Fruit fly (Drosophila melanogaster) whole organism, embryonic: ENCODE results near the gene kay.

Experiments
- B-H2 ChIP-seq: fragments of 200-800 bp; sonication (Bioruptor generic); optimal IDR thresholded peaks from 2 replicates; lab custom pipeline; 2018; ENCODE audit warnings: missing biosample characterization, mild to moderate bottlenecking, missing genetic modification characterization
- CG11695 ChIP-seq: fragments of 200-800 bp; sonication (Bioruptor generic); IDR thresholded peaks from 3 replicates; pipeline ENCODE4 v1.3.6; 2022; ENCODE audit warnings: missing biosample characterization, missing genetic modification characterization
- CG11696 ChIP-seq: fragments of 200-800 bp; sonication (Bioruptor generic); IDR thresholded peaks from 2 replicates; pipeline ENCODE4 v1.3.6; 2022; ENCODE audit warnings: missing biosample characterization, missing genetic modification characterization
- CG15696 ChIP-seq: fragments of 200-800 bp; sonication (Bioruptor generic); optimal IDR thresholded peaks from 2 replicates; lab custom pipeline; 2019; ENCODE audit warnings: missing biosample characterization, mild to moderate bottlenecking, missing genetic modification characterization, moderate library complexity
- CG18599 ChIP-seq: fragments of 200-800 bp; sonication (Bioruptor generic); optimal IDR thresholded peaks from 3 replicates; lab custom pipeline; 2017; ENCODE audit warnings: missing biosample characterization, missing genetic modification characterization, mild to moderate bottlenecking, moderate library complexity, missing genetic modification reagents
- CG2120 ChIP-seq: fragments of 200-800 bp; sonication (Bioruptor generic); optimal IDR thresholded peaks from 3 replicates; lab custom pipeline; 2016; ENCODE audit warnings: missing biosample characterization, missing genetic modification characterization
- CG2678 ChIP-seq: fragments of 200-800 bp; sonication (Bioruptor generic); optimal IDR thresholded peaks from 3 replicates; lab custom pipeline; 2019; ENCODE audit warnings: missing biosample characterization, mild to moderate bottlenecking, missing genetic modification characterization, moderate library complexity
- CG3281 ChIP-seq: fragments of 200-800 bp; sonication (Bioruptor generic); optimal IDR thresholded peaks from 3 replicates; lab custom pipeline; 2017; ENCODE audit warnings: missing biosample characterization, mild to moderate bottlenecking, missing genetic modification characterization
- CG34224 ChIP-seq: fragments of 200-800 bp; sonication (Bioruptor generic); IDR thresholded peaks from 3 replicates; pipeline ENCODE4 v1.3.6; 2022; ENCODE audit warnings: missing biosample characterization, missing genetic modification characterization; ENCODE audit not compliant: partially characterized antibody
- CG6175 ChIP-seq: fragments of 200-800 bp; sonication (Bioruptor generic); IDR thresholded peaks from 3 replicates; pipeline ENCODE4 v1.3.6; 2022; ENCODE audit warnings: missing biosample characterization, missing genetic modification characterization
- CG6854 ChIP-seq: fragments of 200-800 bp; sonication (Bioruptor generic); optimal IDR thresholded peaks from 3 replicates; lab custom pipeline; 2017; ENCODE audit warnings: missing biosample characterization, mild to moderate bottlenecking, missing genetic modification characterization
- CG8290 ChIP-seq, 3 experiments: fragments of 200-800 bp; sonication (Bioruptor generic); optimal IDR thresholded peaks; 2 replicates each; lab custom pipeline; 2016 to 2019; ENCODE audit warnings: missing biosample characterization in 3 of 3, missing genetic modification characterization in 3 of 3, mild to moderate bottlenecking in 2 of 3, moderate library complexity in 1 of 3
- D19B ChIP-seq: fragments of 200-800 bp; sonication (Bioruptor generic); optimal IDR thresholded peaks from 2 replicates; lab custom pipeline; 2017; ENCODE audit warnings: missing biosample characterization, mild to moderate bottlenecking, missing genetic modification characterization
- HLH4C ChIP-seq: fragments of 200-800 bp; sonication (Bioruptor generic); IDR thresholded peaks from 3 replicates; pipeline ENCODE4 v1.3.6; 2022; ENCODE audit warnings: missing biosample characterization, missing genetic modification characterization; ENCODE audit not compliant: partially characterized antibody
- Hand ChIP-seq: fragments of 200-800 bp; sonication (Bioruptor generic); optimal IDR thresholded peaks from 2 replicates; lab custom pipeline; 2017; ENCODE audit warnings: mild to moderate bottlenecking, missing biosample characterization, missing genetic modification reagents, missing genetic modification characterization
- Hey ChIP-seq: fragments of 200-800 bp; sonication (Bioruptor generic); optimal IDR thresholded peaks from 3 replicates; lab custom pipeline; 2018; ENCODE audit warnings: missing biosample characterization, mild to moderate bottlenecking, missing genetic modification characterization
- Med ChIP-seq: fragments of 200-800 bp; sonication (Bioruptor generic); peaks from one replicate; lab custom pipeline; 2016; ENCODE audit warnings: missing biosample characterization, missing genetic modification characterization, mild to moderate bottlenecking, inconsistent platforms, moderate library complexity
- Pdp1 ChIP-seq, 2 experiments: fragments of 200-800 bp; sonication (Bioruptor generic); optimal IDR thresholded peaks; 3 replicates each; lab custom pipeline; 2016; ENCODE audit warnings: missing biosample characterization in 2 of 2, missing genetic modification characterization in 2 of 2, mild to moderate bottlenecking in 1 of 2, moderate library complexity in 1 of 2
- Scr ChIP-seq: fragments of 200-800 bp; sonication (Bioruptor generic); IDR thresholded peaks from 2 replicates; pipeline ENCODE4 v1.3.6; 2022; ENCODE audit warnings: missing biosample characterization, missing genetic modification characterization; ENCODE audit not compliant: partially characterized antibody
- amos ChIP-seq: fragments of 200-800 bp; sonication (Bioruptor generic); IDR thresholded peaks from 2 replicates; pipeline ENCODE4 v1.3.6; 2022; ENCODE audit warnings: missing biosample characterization, missing genetic modification characterization; ENCODE audit not compliant: partially characterized antibody
- bbx ChIP-seq: fragments of 200-800 bp; sonication (Bioruptor generic); IDR thresholded peaks from 2 replicates; pipeline ENCODE4 v1.3.6; 2022; ENCODE audit warnings: missing biosample characterization, missing genetic modification characterization; ENCODE audit not compliant: partially characterized antibody
- corto ChIP-seq: fragments of 200-800 bp; sonication (Bioruptor generic); optimal IDR thresholded peaks from 2 replicates; lab custom pipeline; 2016; ENCODE audit warnings: missing biosample characterization, mild to moderate bottlenecking, missing genetic modification characterization, moderate library complexity
- cwo ChIP-seq: fragments of 200-800 bp; sonication (Bioruptor generic); optimal IDR thresholded peaks from 3 replicates; lab custom pipeline; 2017; ENCODE audit warnings: missing biosample characterization, missing genetic modification characterization, mild to moderate bottlenecking, moderate library complexity, missing genetic modification reagents
- dm ChIP-seq: fragments of 200-800 bp; sonication (Bioruptor generic); optimal IDR thresholded peaks from 3 replicates; lab custom pipeline; 2016; ENCODE audit warnings: missing biosample characterization, missing genetic modification characterization
- ewg ChIP-seq: fragments of 200-800 bp; sonication (Bioruptor generic); optimal IDR thresholded peaks from 3 replicates; lab custom pipeline; 2017; ENCODE audit warnings: mild to moderate bottlenecking, missing biosample characterization, missing genetic modification reagents, missing genetic modification characterization
- exex ChIP-seq: fragments of 200-800 bp; sonication (Bioruptor generic); optimal IDR thresholded peaks from 4 replicates; lab custom pipeline; 2018; ENCODE audit warnings: missing biosample characterization, mild to moderate bottlenecking, missing genetic modification characterization, moderate library complexity
- gce ChIP-seq: fragments of 200-800 bp; sonication (Bioruptor generic); IDR thresholded peaks from 3 replicates; pipeline ENCODE4 v1.3.6; 2022; ENCODE audit warnings: missing biosample characterization, missing genetic modification characterization
- gcm ChIP-seq: fragments of 200-800 bp; sonication (Bioruptor generic); optimal IDR thresholded peaks from 2 replicates; lab custom pipeline; 2019; ENCODE audit warnings: missing biosample characterization, mild to moderate bottlenecking, missing genetic modification characterization, moderate library complexity
- kay ChIP-seq: fragments of 200-800 bp; sonication (Bioruptor generic); optimal IDR thresholded peaks from 2 replicates; lab custom pipeline; 2016; ENCODE audit warnings: missing biosample characterization, missing genetic modification characterization
- lab ChIP-seq: fragments of 200-800 bp; sonication (Bioruptor generic); optimal IDR thresholded peaks from 3 replicates; lab custom pipeline; 2017; ENCODE audit warnings: missing biosample characterization, missing genetic modification characterization, mild to moderate bottlenecking, moderate library complexity, missing genetic modification reagents
- lola ChIP-seq, 3 experiments: fragments of >200 bp in 2 of 3; fragments of 200-800 bp in 1 of 3; sonication (Bioruptor generic) in 1 of 3; optimal IDR thresholded peaks; 2 replicates each; lab custom pipeline; 2017 to 2019; ENCODE audit warnings: missing biosample characterization in 3 of 3, missing genetic modification characterization in 3 of 3, mild to moderate bottlenecking in 1 of 3, moderate library complexity in 1 of 3
- nerfin-2 ChIP-seq: fragments of 200-800 bp; sonication (Bioruptor generic); IDR thresholded peaks from 2 replicates; pipeline ENCODE4 v1.3.6; 2022; ENCODE audit warnings: missing biosample characterization, missing genetic modification characterization; ENCODE audit not compliant: partially characterized antibody
- sc ChIP-seq, 3 experiments: fragments of >200 bp in 2 of 3; fragments of 200-800 bp in 1 of 3; sonication (Bioruptor generic) in 1 of 3; optimal IDR thresholded peaks; 2 replicates in 2 of 3; 3 replicates in 1 of 3; lab custom pipeline; 2017; ENCODE audit warnings: mild to moderate bottlenecking in 1 of 3, missing biosample characterization in 1 of 3, missing genetic modification characterization in 1 of 3, missing genetic modification reagents in 1 of 3
- scrt ChIP-seq: fragments of 200-800 bp; sonication (Bioruptor generic); optimal IDR thresholded peaks from 2 replicates; lab custom pipeline; 2018; ENCODE audit warnings: missing biosample characterization, mild to moderate bottlenecking, missing genetic modification characterization, moderate library complexity
- slbo ChIP-seq: fragments of 200-800 bp; sonication (Bioruptor generic); IDR thresholded peaks from 2 replicates; pipeline ENCODE4 v1.3.6; 2022; ENCODE audit warnings: missing biosample characterization, missing genetic modification characterization
- sug ChIP-seq: fragments of 200-800 bp; optimal IDR thresholded peaks from 2 replicates; lab custom pipeline; 2019; ENCODE audit warnings: missing biosample characterization, mild to moderate bottlenecking, missing genetic modification characterization, moderate library complexity
- tna ChIP-seq: fragments of 200-800 bp; sonication (Bioruptor generic); IDR thresholded peaks from 2 replicates; pipeline ENCODE4 v1.3.6; 2022; ENCODE audit warnings: missing biosample characterization, missing genetic modification characterization; ENCODE audit not compliant: partially characterized antibody
- trem ChIP-seq: fragments of 200-800 bp; optimal IDR thresholded peaks from 3 replicates; lab custom pipeline; 2019; ENCODE audit warnings: missing biosample characterization, mild to moderate bottlenecking, missing genetic modification characterization, moderate library complexity
- unc-4 ChIP-seq: fragments of 200-800 bp; sonication (Bioruptor generic); IDR thresholded peaks from 2 replicates; pipeline ENCODE4 v1.3.6; 2022; ENCODE audit warnings: missing biosample characterization, missing genetic modification characterization; ENCODE audit not compliant: partially characterized antibody

kay gene

DNA sequence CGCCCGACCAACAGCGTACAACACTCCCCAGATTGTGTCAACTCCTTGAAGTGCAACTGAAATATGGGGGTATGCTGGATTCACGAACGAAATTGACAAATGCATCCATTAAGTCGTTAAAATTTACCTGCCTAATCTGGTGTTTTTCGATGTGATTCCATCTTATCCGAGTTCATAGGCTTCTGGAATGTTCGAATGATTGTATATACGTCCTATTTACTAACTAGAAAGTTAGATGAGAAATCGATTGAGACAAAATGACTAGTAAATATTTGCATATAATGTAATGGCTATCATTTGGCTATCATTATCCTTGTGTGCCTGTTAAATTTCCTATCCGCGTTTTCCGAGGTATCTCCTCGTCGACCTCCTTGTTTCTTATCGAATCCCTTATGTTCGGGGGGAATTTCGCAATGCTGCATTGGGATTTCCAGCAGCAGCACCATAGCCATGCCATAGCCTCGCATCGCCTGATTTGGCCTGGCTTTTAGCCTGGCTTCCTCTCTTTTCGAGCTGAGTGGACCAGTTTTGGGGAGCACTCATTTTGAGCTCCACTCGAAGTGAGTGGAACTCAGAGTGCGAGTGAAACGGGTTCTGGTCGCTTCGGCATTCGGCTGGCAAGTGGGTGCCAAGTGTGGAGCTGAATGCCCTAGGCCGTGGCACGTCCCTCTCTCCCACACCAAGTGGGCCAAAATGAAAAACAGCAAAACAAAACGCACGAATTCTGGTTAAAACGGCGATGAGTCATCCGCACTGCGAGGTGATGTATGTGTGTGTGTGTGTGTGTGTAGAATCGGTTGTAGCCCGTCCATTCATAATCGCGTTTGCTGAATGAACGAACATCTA, 12.6 kb downstream of the kay start (continued):
- TF ChIP-seq sc (optimal IDR thresholded peaks at IDR 0.05; lab: Kevin White, UChicago) = no peak
- TF ChIP-seq sc (GFP tag; optimal IDR thresholded peaks at IDR 0.05; lab: Kevin White, UChicago) = no peak
- no peak for TF ChIP-seq gcm (GFP tag; lab: Kevin White, UChicago)
- peak; percentile 42; the same call in 1 of the 2 replicates for TF ChIP-seq unc-4 (GFP tag; lab: Robert Waterston, UW)
- TF ChIP-seq CG15696 (tag; lab: Kevin White, UChicago) = no peak
- peak; percentile 58; the same call in 1 of the 3 replicates for TF ChIP-seq CG6175 (GFP tag; lab: Robert Waterston, UW)
- TF ChIP-seq tna (GFP tag; lab: Robert Waterston, UW) = peak; percentile 41; the same call in 1 of the 2 replicates
- TF ChIP-seq Pdp1 (GFP tag; optimal IDR thresholded peaks at IDR 0.05; lab: Kevin White, UChicago) = no peak
- TF ChIP-seq CG8290 (GFP tag; optimal IDR thresholded peaks at IDR 0.05; lab: Kevin White, UChicago) = no peak
- TF ChIP-seq CG8290 (tag; optimal IDR thresholded peaks at IDR 0.05; lab: Kevin White, UChicago) = peak in 1 of 2 experiments; percentile 35
- no peak for TF ChIP-seq CG6854
- TF ChIP-seq dm (GFP tag; lab: Kevin White, UChicago) = no peak
- peak; percentile 60; the same call in 1 of the 2 replicates for TF ChIP-seq bbx (GFP tag; lab: Robert Waterston, UW)
- peak; percentile 53 for TF ChIP-seq Scr (GFP tag; lab: Robert Waterston, UW)
- TF ChIP-seq CG34224 = peak; percentile 15; the same call in 1 of the 3 replicates
- no peak for TF ChIP-seq nerfin-2
- no peak for TF ChIP-seq HLH4C (GFP tag; lab: Robert Waterston, UW)
- TF ChIP-seq Hey = no peak
- peak; percentile 34; the same call in 1 of the 2 replicates for TF ChIP-seq amos (GFP tag; lab: Robert Waterston, UW)
- TF ChIP-seq Hand (GFP tag; lab: Kevin White, UChicago) = no peak
- no peak for TF ChIP-seq scrt (GFP tag; lab: Kevin White, UChicago)
- TF ChIP-seq, all 482 proteins: peak for 31

DNA sequence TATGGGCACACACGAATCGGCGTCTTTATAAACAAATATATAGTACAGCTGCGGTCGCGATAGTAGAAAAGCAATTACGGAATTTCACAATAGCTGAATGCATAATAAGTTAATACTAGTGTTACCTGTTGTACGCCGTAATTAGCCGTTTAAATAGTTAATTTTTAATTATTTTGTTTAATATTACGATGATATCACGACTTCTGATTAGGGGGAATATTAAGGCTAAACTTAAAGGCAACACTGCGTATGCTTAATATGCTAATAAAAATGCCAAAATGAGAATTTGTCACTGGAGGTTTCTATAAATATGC, 13.1 kb downstream of the kay start:
- TF ChIP-seq corto (GFP tag; lab: Kevin White, UChicago) = no peak
- TF ChIP-seq lab (GFP tag; lab: Kevin White, UChicago) = peak; percentile 44
- peak; percentile 22 for TF ChIP-seq CG18599 (GFP tag; lab: Kevin White, UChicago)
- TF ChIP-seq gce (GFP tag; lab: Robert Waterston, UW) = no peak
- 0 out of 2 replicates have a peak, but pooled peaks have one; percentile 4 for TF ChIP-seq slbo (GFP tag; lab: Robert Waterston, UW)
- peak; percentile 31 for TF ChIP-seq cwo (GFP tag; lab: Kevin White, UChicago)
- TF ChIP-seq D19B = peak; percentile 8
- TF ChIP-seq CG3281 (GFP tag; lab: Kevin White, UChicago) = peak; percentile 48
- TF ChIP-seq CG11695 (GFP tag; lab: Robert Waterston, UW) = peak; percentile 16; the same call in 1 of the 3 replicates
- TF ChIP-seq sug (tag; lab: Kevin White, UChicago) = peak; percentile 20
- no peak for TF ChIP-seq B-H2 (GFP tag; lab: Kevin White, UChicago)
- peak; percentile 41 for TF ChIP-seq exex (tag; lab: Kevin White, UChicago)
- TF ChIP-seq CG2120 (GFP tag; lab: Kevin White, UChicago) = peak; percentile 8
- no peak for TF ChIP-seq trem (tag; lab: Kevin White, UChicago)
- peak; percentile 71 for TF ChIP-seq Med (GFP tag; lab: Kevin White, UChicago)
- peak; percentile 10; the same call in 1 of the 2 replicates for TF ChIP-seq unc-4 (GFP tag; lab: Robert Waterston, UW)
- no peak for TF ChIP-seq lola (GFP tag; optimal IDR thresholded peaks at IDR 0.05; lab: Kevin White, UChicago)
- no peak for TF ChIP-seq ewg (GFP tag; lab: Kevin White, UChicago)
- TF ChIP-seq CG11696 = peak; percentile 31; the same call in 1 of the 2 replicates
- TF ChIP-seq Pdp1 (GFP tag; optimal IDR thresholded peaks at IDR 0.05; lab: Kevin White, UChicago) = peak in 1 of 2 experiments; percentile 5
- peak; percentile 55 for TF ChIP-seq kay (GFP tag; lab: Kevin White, UChicago)
- peak; percentile 27 for TF ChIP-seq CG2678 (tag; lab: Kevin White, UChicago)
